Worm (Caenorhabditis elegans) whole organism, L4 larva: ENCODE results near the gene F34H10.5.

Experiments
- cey-2 ChIP-seq: sonication (generic microtip); optimal IDR thresholded peaks from 3 replicates; lab custom pipeline; 2017; ENCODE audit warnings: missing genetic modification characterization, mild to moderate bottlenecking, missing compliant biosample characterization, antibody characterized with exemption, borderline replicate concordance; ENCODE audit not compliant: insufficient read depth
- fos-1 ChIP-seq: fragments of 150-350 bp; optimal IDR thresholded peaks from 2 replicates; lab custom pipeline; 2014; ENCODE audit warnings: missing biosample characterization, missing genetic modification characterization
- hif-1 ChIP-seq, 2 experiments: sonication (generic microtip); optimal IDR thresholded peaks; 2 replicates each; lab custom pipeline; 2016 to 2017; ENCODE audit warnings: missing compliant biosample characterization in 2 of 2, missing genetic modification characterization in 2 of 2, missing genetic modification reagents in 2 of 2, missing genotype in 2 of 2, mild to moderate bottlenecking in 1 of 2
- lin-15B ChIP-seq: fragments of 150-350 bp; sonication (generic microtip); optimal IDR thresholded peaks from 3 replicates; lab custom pipeline; 2014; ENCODE audit warnings: missing biosample characterization, missing genetic modification characterization
- lsy-2 ChIP-seq, 2 experiments: fragments of 150-350 bp in 1 of 2; sonication (generic microtip) in 1 of 2; optimal IDR thresholded peaks; 2 replicates each; lab custom pipeline; 2014 to 2017; ENCODE audit warnings: missing biosample characterization in 2 of 2, missing genetic modification characterization in 2 of 2
- mdl-1 ChIP-seq, 2 experiments: fragments of 150-350 bp in 1 of 2; sonication (generic microtip) in 1 of 2; optimal IDR thresholded peaks; 2 replicates each; lab custom pipeline; 2014 to 2017; ENCODE audit warnings: missing biosample characterization in 2 of 2, missing genetic modification characterization in 2 of 2
- nhr-11 ChIP-seq: fragments of 150-350 bp; optimal IDR thresholded peaks from 2 replicates; lab custom pipeline; 2014; ENCODE audit warnings: missing biosample characterization, missing genetic modification characterization
- nhr-237 ChIP-seq: sonication (generic microtip); optimal IDR thresholded peaks from 2 replicates; lab custom pipeline; 2017; ENCODE audit warnings: missing biosample characterization, missing genetic modification characterization
- nhr-28 ChIP-seq: fragments of 150-350 bp; optimal IDR thresholded peaks from 2 replicates; lab custom pipeline; 2014; ENCODE audit warnings: missing biosample characterization, missing genetic modification characterization
- nhr-76 ChIP-seq: fragments of 150-350 bp; optimal IDR thresholded peaks from 2 replicates; lab custom pipeline; 2014; ENCODE audit warnings: missing biosample characterization, missing genetic modification characterization
- unc-62 ChIP-seq, 3 experiments: fragments of 150-350 bp in 1 of 3; sonication (generic microtip); optimal IDR thresholded peaks in 2 of 3; peaks in 1 of 3; 1 replicate in 1 of 3; 2 replicates in 2 of 3; lab custom pipeline; 2014 to 2017; ENCODE audit warnings: missing biosample characterization in 3 of 3, missing genetic modification characterization in 3 of 3, missing genetic modification reagents in 3 of 3, missing genotype in 1 of 3
- ztf-11 ChIP-seq: fragments of 150-350 bp; optimal IDR thresholded peaks from 2 replicates; lab custom pipeline; 2014; ENCODE audit warnings: missing biosample characterization, missing genetic modification characterization

DNA sequence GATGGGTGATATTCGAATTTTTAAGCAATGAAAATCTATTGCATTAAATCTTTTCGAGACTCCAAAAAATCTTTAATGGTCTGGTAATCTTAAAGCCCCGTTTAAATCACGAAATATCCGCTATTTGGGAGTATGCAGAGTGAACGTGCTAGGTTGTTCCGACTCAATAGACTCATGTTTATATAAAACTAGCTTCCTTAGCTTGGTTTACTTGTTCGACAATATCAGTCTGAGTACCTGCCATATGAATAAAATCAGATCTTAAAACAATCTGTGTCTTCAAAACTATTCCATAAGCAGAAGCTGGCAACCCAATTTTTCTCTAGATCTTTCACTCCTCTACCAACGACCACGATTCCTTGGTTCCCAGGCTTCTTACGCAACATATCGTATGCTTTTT lies 32.3 kb upstream of the F34H10.5 start:
- TF ChIP-seq nhr-76 (tag; lab: Kevin White, UChicago) (no peak), hif-1 (tag; optimal IDR thresholded peaks at IDR 0.05; lab: Kevin White, UChicago) (no peak), unc-62 (GFP tag; optimal IDR thresholded peaks at IDR 0.05 in 1 of 2; lab: Kevin White, UChicago) (peak in 1 of 2 experiments; percentile 96), unc-62 (tag; optimal IDR thresholded peaks at IDR 0.05; lab: Kevin White, UChicago) (no peak), lin-15B (tag; lab: Kevin White, UChicago) (no peak), cey-2 (no peak), mdl-1 (tag; optimal IDR thresholded peaks at IDR 0.05; lab: Kevin White, UChicago) (no peak), nhr-237 (tag; lab: Kevin White, UChicago) (no peak), nhr-11 (tag; lab: Kevin White, UChicago) (no peak), fos-1 (tag; lab: Kevin White, UChicago) (no peak), nhr-28 (tag; lab: Kevin White, UChicago) (no peak), lsy-2 (tag; optimal IDR thresholded peaks at IDR 0.05; lab: Kevin White, UChicago) (no peak), ztf-11 (tag; lab: Kevin White, UChicago) (no peak)
